Worm (Caenorhabditis elegans) whole organism, L1 larva: Measurements from ENCODE around the gene elt-2.

ENCODE experiments used
- C04F5.9 ChIP-seq: sonication (generic microtip); optimal IDR thresholded peaks from 2 replicates; lab custom pipeline; 2016; ENCODE audit warnings: missing genetic modification characterization, missing compliant biosample characterization
- F16B12.6 ChIP-seq: fragments of 150-350 bp; optimal IDR thresholded peaks from 2 replicates; lab custom pipeline; 2014; ENCODE audit warnings: missing biosample characterization, missing genetic modification characterization
- aha-1 ChIP-seq: fragments of 150-350 bp; optimal IDR thresholded peaks from 2 replicates; lab custom pipeline; 2014; ENCODE audit warnings: missing biosample characterization, missing genetic modification characterization
- ceh-63 ChIP-seq: fragments of 200-800 bp; sonication (Bioruptor generic); optimal IDR thresholded peaks from 2 replicates; lab custom pipeline; 2018; ENCODE audit warnings: mild to moderate bottlenecking, missing genetic modification characterization, missing compliant biosample characterization
- ceh-82 ChIP-seq, 3 experiments: fragments of 150-350 bp in 1 of 3; sonication (generic microtip) in 2 of 3; optimal IDR thresholded peaks; 2 replicates each; lab custom pipeline; 2014 to 2017; ENCODE audit warnings: missing biosample characterization in 3 of 3, missing genetic modification characterization in 3 of 3
- ceh-90 ChIP-seq: sonication (generic microtip); optimal IDR thresholded peaks from 2 replicates; lab custom pipeline; 2016; ENCODE audit warnings: missing genetic modification characterization, missing compliant biosample characterization
- dpl-1 ChIP-seq, 3 experiments: fragments of 150-350 bp in 2 of 3; sonication (generic microtip) in 1 of 3; optimal IDR thresholded peaks; 2 replicates each; lab custom pipeline; 2014 to 2017; ENCODE audit warnings: missing biosample characterization in 3 of 3, missing genetic modification characterization in 3 of 3, missing genetic modification reagents in 3 of 3
- dsc-1 ChIP-seq: sonication (generic microtip); optimal IDR thresholded peaks from 2 replicates; lab custom pipeline; 2016; ENCODE audit warnings: mild to moderate bottlenecking, missing genetic modification characterization, missing compliant biosample characterization
- elt-2 ChIP-seq: sonication (generic microtip); optimal IDR thresholded peaks from 2 replicates; lab custom pipeline; 2016; ENCODE audit warnings: missing genetic modification characterization, mild to moderate bottlenecking, inconsistent platforms, missing compliant biosample characterization, missing genetic modification reagents
- fkh-10 ChIP-seq: sonication (generic microtip); optimal IDR thresholded peaks from 2 replicates; lab custom pipeline; 2017; ENCODE audit warnings: missing biosample characterization, missing genetic modification reagents, missing genetic modification characterization
- fkh-4 ChIP-seq: sonication (generic microtip); optimal IDR thresholded peaks from 2 replicates; lab custom pipeline; 2016; ENCODE audit warnings: missing compliant biosample characterization, missing genetic modification characterization, borderline replicate concordance
- fkh-8 ChIP-seq: sonication (generic microtip); optimal IDR thresholded peaks from 2 replicates; lab custom pipeline; 2016; ENCODE audit warnings: mild to moderate bottlenecking, missing genetic modification characterization, missing compliant biosample characterization
- hlh-4 ChIP-seq: sonication (generic microtip); optimal IDR thresholded peaks from 2 replicates; lab custom pipeline; 2016; ENCODE audit warnings: mild to moderate bottlenecking, missing genetic modification characterization, missing compliant biosample characterization
- irx-1 ChIP-seq: sonication (generic microtip); optimal IDR thresholded peaks from 2 replicates; lab custom pipeline; 2016; ENCODE audit warnings: missing genetic modification characterization, missing compliant biosample characterization
- lin-13 ChIP-seq: fragments of 150-350 bp; optimal IDR thresholded peaks from 2 replicates; lab custom pipeline; 2014; ENCODE audit warnings: missing biosample characterization, missing genetic modification reagents, missing genetic modification characterization
- lin-14 ChIP-seq: fragments of 200-800 bp; sonication (Bioruptor generic); optimal IDR thresholded peaks from 2 replicates; lab custom pipeline; 2018; ENCODE audit warnings: mild to moderate bottlenecking, missing genetic modification characterization, moderate library complexity, missing compliant biosample characterization
- lin-35 ChIP-seq, 2 experiments: fragments of 150-350 bp; optimal IDR thresholded peaks; 2 replicates each; lab custom pipeline; 2014; ENCODE audit warnings: missing biosample characterization in 2 of 2, missing genetic modification characterization in 2 of 2, missing genetic modification reagents in 2 of 2
- lsy-2 ChIP-seq, 2 experiments: fragments of 150-350 bp; optimal IDR thresholded peaks; 2 replicates each; lab custom pipeline; 2014; ENCODE audit warnings: missing biosample characterization in 2 of 2, missing genetic modification characterization in 2 of 2
- mdl-1 ChIP-seq, 2 experiments: fragments of 150-350 bp; optimal IDR thresholded peaks; 2 replicates each; lab custom pipeline; 2014 to 2017; ENCODE audit warnings: missing biosample characterization in 2 of 2, missing genetic modification characterization in 2 of 2, inconsistent platforms in 1 of 2
- mef-2 ChIP-seq: fragments of 150-350 bp; optimal IDR thresholded peaks from 2 replicates; lab custom pipeline; 2014; ENCODE audit warnings: missing biosample characterization, missing genetic modification characterization
- mep-1 ChIP-seq: fragments of 150-350 bp; optimal IDR thresholded peaks from 2 replicates; lab custom pipeline; 2014; ENCODE audit warnings: missing biosample characterization, missing genetic modification characterization
- nhr-11 ChIP-seq: fragments of 150-350 bp; optimal IDR thresholded peaks from 2 replicates; lab custom pipeline; 2014; ENCODE audit warnings: missing biosample characterization, missing genetic modification characterization
- nhr-19 ChIP-seq: fragments of 200-800 bp; sonication (Bioruptor generic); conservative IDR thresholded peaks from 2 replicates; pipeline ENCODE4 v1.3.6; 2022; ENCODE audit warnings: missing genetic modification characterization, missing compliant biosample characterization
- nhr-20 ChIP-seq: sonication (generic microtip); optimal IDR thresholded peaks from 2 replicates; lab custom pipeline; 2016; ENCODE audit warnings: mild to moderate bottlenecking, missing genetic modification characterization, missing compliant biosample characterization
- nhr-47 ChIP-seq: sonication (generic microtip); optimal IDR thresholded peaks from 2 replicates; lab custom pipeline; 2016; ENCODE audit warnings: mild to moderate bottlenecking, missing genetic modification characterization, moderate library complexity, missing compliant biosample characterization
- nhr-71 ChIP-seq: sonication (generic microtip); optimal IDR thresholded peaks from 2 replicates; lab custom pipeline; 2016; ENCODE audit warnings: mild to moderate bottlenecking, missing genetic modification characterization, moderate library complexity, missing compliant biosample characterization
- nhr-76 ChIP-seq: sonication (generic microtip); optimal IDR thresholded peaks from 2 replicates; lab custom pipeline; 2017; ENCODE audit warnings: missing biosample characterization, missing genetic modification characterization
- nhr-85 ChIP-seq: sonication (generic microtip); peaks from one replicate; lab custom pipeline; 2016; ENCODE audit warnings: missing genetic modification characterization, inconsistent platforms, missing compliant biosample characterization
- nhr-90 ChIP-seq: sonication (generic microtip); optimal IDR thresholded peaks from 2 replicates; lab custom pipeline; 2016; ENCODE audit warnings: mild to moderate bottlenecking, missing genetic modification characterization, missing compliant biosample characterization; ENCODE audit not compliant: poor library complexity
- rnt-1 ChIP-seq: sonication (generic microtip); optimal IDR thresholded peaks from 2 replicates; lab custom pipeline; 2016; ENCODE audit warnings: mild to moderate bottlenecking, missing genetic modification characterization, moderate library complexity, missing compliant biosample characterization
- snpc-4 ChIP-seq: fragments of 150-350 bp; optimal IDR thresholded peaks from 2 replicates; lab custom pipeline; 2014; ENCODE audit warnings: missing biosample characterization, missing genetic modification characterization
- snu-23 ChIP-seq: sonication (generic microtip); optimal IDR thresholded peaks from 2 replicates; lab custom pipeline; 2016; ENCODE audit warnings: missing genetic modification characterization, missing compliant biosample characterization
- sox-4 ChIP-seq: sonication (generic microtip); optimal IDR thresholded peaks from 2 replicates; lab custom pipeline; 2016; ENCODE audit warnings: missing genetic modification characterization, missing compliant biosample characterization
- swsn-7 ChIP-seq: sonication (generic microtip); optimal IDR thresholded peaks from 2 replicates; lab custom pipeline; 2016; ENCODE audit warnings: missing genetic modification characterization, missing compliant biosample characterization
- unc-86 ChIP-seq: sonication (generic microtip); optimal IDR thresholded peaks from 2 replicates; lab custom pipeline; 2016; ENCODE audit warnings: missing genetic modification characterization, missing compliant biosample characterization
- unc-98 ChIP-seq: fragments of 200-800 bp; sonication (Bioruptor generic); IDR thresholded peaks from 2 replicates; pipeline ENCODE4 v1.3.6; 2022; ENCODE audit warnings: missing genetic modification characterization, missing compliant biosample characterization
- vab-15 ChIP-seq: sonication (generic microtip); optimal IDR thresholded peaks from 2 replicates; lab custom pipeline; 2017; ENCODE audit warnings: missing genotype, mild to moderate bottlenecking, missing genetic modification characterization, missing compliant biosample characterization
- ztf-11 ChIP-seq, 2 experiments: sonication (generic microtip); optimal IDR thresholded peaks; 2 replicates each; lab custom pipeline; 2016 to 2017; ENCODE audit warnings: missing genetic modification characterization in 2 of 2, missing biosample characterization in 1 of 2, missing compliant biosample characterization in 1 of 2
- ztf-4 ChIP-seq: fragments of 150-350 bp; optimal IDR thresholded peaks from 2 replicates; lab custom pipeline; 2014; ENCODE audit warnings: missing biosample characterization, missing genetic modification characterization

elt-2 gene

DNA sequence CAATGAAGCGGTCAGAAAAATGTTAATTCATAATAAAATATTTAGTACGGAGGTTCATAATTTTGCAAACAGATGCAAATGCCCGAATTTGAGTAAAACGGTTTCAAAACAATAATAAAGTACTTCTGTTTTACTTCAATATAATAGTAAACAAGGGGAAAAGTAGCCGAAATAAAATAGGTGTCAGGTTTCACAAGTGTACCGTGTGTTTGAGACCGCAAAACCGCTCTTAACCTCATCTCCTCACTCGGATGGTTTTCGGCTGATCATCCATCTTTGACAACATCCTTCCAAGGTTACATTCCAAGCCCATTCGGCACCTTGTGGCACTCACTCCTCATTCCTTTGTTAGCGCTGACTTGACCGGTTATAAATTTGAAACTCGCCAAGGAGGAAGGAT is 43.6 kb upstream of the elt-2 start:
- TF ChIP-seq hlh-4 (no peak), nhr-85 (tag; lab: Kevin White, UChicago) (peak; percentile 76), mep-1 (tag; lab: Kevin White, UChicago) (peak; percentile 24), snu-23 (peak; percentile 12), lin-14 (GFP tag; lab: Kevin White, UChicago) (peak; percentile 49)

DNA sequence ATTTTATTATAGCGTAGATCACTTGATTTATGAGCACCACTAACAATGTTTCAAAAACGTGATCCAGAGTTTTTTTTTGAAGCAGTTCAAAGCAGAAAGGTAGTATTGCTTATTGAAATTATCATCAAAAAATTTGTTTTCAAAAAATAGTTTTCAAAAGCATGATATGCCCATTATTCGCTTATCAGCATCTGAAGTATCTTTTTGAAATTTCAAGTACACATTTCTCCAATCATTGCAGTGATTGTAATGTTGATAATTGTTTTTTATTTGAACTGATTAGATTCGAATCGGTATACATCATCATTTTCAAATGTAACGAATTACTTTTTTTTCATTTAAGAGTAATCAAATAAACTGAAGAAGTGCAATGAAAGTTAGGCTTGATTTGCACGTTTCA is 40.3 kb upstream of the elt-2 start:
- no peak for TF ChIP-seq fkh-4 (tag; lab: Kevin White, UChicago)
- TF ChIP-seq elt-2 (tag; lab: Kevin White, UChicago), result peak; percentile 46
- TF ChIP-seq, all 84 proteins: peak for 1

DNA sequence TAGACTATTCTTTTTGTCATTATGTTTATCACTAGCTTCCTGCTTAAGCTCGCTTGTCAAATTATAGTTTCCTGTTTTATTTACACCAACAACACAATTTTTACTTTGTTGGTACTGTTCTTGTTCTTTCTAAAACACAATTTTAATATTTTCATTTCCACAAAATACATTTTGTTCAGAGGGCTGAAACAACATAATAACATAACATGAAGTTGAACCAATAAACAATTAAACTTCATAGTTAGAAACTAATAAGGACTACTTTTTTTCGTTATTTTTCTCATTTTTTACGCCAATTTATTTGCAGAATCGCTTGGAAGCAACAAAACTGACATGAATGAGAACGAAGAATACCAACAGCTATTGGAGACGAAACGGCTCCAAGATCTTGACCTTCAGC is 37.2 kb upstream of the elt-2 start, which contains the start of gene C39B10.3:
Gene C39B10.3, plus strand, starts transcription at position 301 of the 400 bp plus-strand sequence.
- TF ChIP-seq ceh-82 (tag; optimal IDR thresholded peaks at IDR 0.05; lab: Kevin White, UChicago) (no peak), unc-98 (GFP tag; lab: Robert Waterston, UW) (no peak), dpl-1 (GFP tag; optimal IDR thresholded peaks at IDR 0.05; lab: Kevin White, UChicago) (no peak), F16B12.6 (tag; lab: Kevin White, UChicago) (no peak), lsy-2 (tag; optimal IDR thresholded peaks at IDR 0.05; lab: Kevin White, UChicago) (no peak)

DNA sequence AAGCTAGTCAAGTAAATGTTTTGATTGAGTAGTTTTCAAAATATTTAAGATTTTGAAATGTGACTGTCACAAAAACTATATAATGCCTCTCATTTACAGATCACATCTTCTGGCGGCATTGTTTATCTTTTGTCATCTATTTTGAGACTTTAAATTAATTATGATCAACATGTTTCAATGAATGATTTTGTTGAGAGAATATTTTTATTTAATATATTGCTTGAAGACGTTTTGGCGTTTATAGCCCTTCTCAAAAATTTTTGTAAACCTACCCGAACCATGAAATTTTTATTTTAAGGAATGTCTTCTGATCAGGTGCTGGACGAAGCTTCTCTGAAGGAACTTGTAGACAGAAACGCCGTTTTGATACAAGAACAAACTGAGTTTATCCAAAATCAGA is 36.3 kb upstream of the elt-2 start, which contains the start of gene C39B10.4:
Gene C39B10.4, plus strand, starts transcription at position 301 of the 400 bp plus-strand sequence.
- TF ChIP-seq ceh-90 (tag; lab: Kevin White, UChicago) (no peak), vab-15 (tag; lab: Kevin White, UChicago) (no peak), fkh-8 (no peak), unc-86 (no peak), lin-35 (GFP tag; optimal IDR thresholded peaks at IDR 0.05; lab: Kevin White, UChicago) (no peak), nhr-47 (tag; lab: Kevin White, UChicago) (no peak), nhr-11 (tag; lab: Kevin White, UChicago) (no peak)

- TF ChIP-seq rnt-1 (tag; lab: Kevin White, UChicago) (no peak), lsy-2 (tag; optimal IDR thresholded peaks at IDR 0.05; lab: Kevin White, UChicago) (peak; percentile 47 to 51), nhr-47 (tag; lab: Kevin White, UChicago) (peak; percentile 18), mep-1 (tag; lab: Kevin White, UChicago) (no peak), sox-4 (tag; lab: Kevin White, UChicago) (peak; percentile 41), fkh-8 (peak; percentile 80), nhr-71 (peak; percentile 35), nhr-76 (no peak)
These were observed 34.1 kb upstream of the elt-2 start, which contains the start of gene C39B10.5 for ce11 chrX:10446982-10447381. Gene C39B10.5 (plus strand): TSS chrX:10447343.

ce11 chrX:10453960-10454359 is 27.1 kb upstream of the elt-2 start, which contains the start of gene lgc-41:
Gene lgc-41 (plus strand): TSS chrX:10454260.
- TF ChIP-seq irx-1 (tag; lab: Kevin White, UChicago) (no peak), lsy-2 (tag; optimal IDR thresholded peaks at IDR 0.05; lab: Kevin White, UChicago) (no peak), ztf-4 (tag; lab: Kevin White, UChicago) (no peak), C04F5.9 (tag; lab: Kevin White, UChicago) (no peak), nhr-20 (tag; lab: Kevin White, UChicago) (no peak), mef-2 (tag; lab: Kevin White, UChicago) (no peak), ceh-82 (tag; optimal IDR thresholded peaks at IDR 0.05; lab: Kevin White, UChicago) (no peak), nhr-90 (tag; lab: Kevin White, UChicago) (no peak), rnt-1 (tag; lab: Kevin White, UChicago) (no peak), nhr-19 (no peak), ceh-63 (GFP tag; lab: Kevin White, UChicago) (no peak), swsn-7 (tag; lab: Kevin White, UChicago) (no peak), ztf-11 (tag; optimal IDR thresholded peaks at IDR 0.05; lab: Kevin White, UChicago) (no peak), snpc-4 (tag; lab: Kevin White, UChicago) (no peak), mep-1 (tag; lab: Kevin White, UChicago) (no peak), fkh-10 (GFP tag; lab: Kevin White, UChicago) (no peak), lin-13 (no peak), dsc-1 (no peak), aha-1 (tag; lab: Kevin White, UChicago) (no peak), mdl-1 (tag; optimal IDR thresholded peaks at IDR 0.05; lab: Kevin White, UChicago) (no peak)
